Fruit fly (Drosophila melanogaster) whole organism, pupa: ENCODE results near the gene Rbcn-3B.

ENCODE experiments used
- CG10348 ChIP-seq: fragments of 200-800 bp; sonication (Bioruptor generic); IDR thresholded peaks from 2 replicates; pipeline ENCODE4 v1.3.6; 2022; ENCODE audit warnings: missing biosample characterization, missing genetic modification characterization
- CG12605 ChIP-seq: fragments of 200-800 bp; sonication (Bioruptor generic); IDR thresholded peaks from 2 replicates; pipeline ENCODE4 v1.3.6; 2022; ENCODE audit warnings: missing biosample characterization, missing genetic modification characterization
- CG13204 ChIP-seq: fragments of 200-800 bp; sonication (Bioruptor generic); optimal IDR thresholded peaks from 2 replicates; lab custom pipeline; 2018; ENCODE audit warnings: missing biosample characterization, mild to moderate bottlenecking, missing genetic modification characterization, moderate library complexity
- CG14655 ChIP-seq: fragments of 200-800 bp; sonication (Bioruptor generic); optimal IDR thresholded peaks from 3 replicates; lab custom pipeline; 2017; ENCODE audit warnings: mild to moderate bottlenecking, missing biosample characterization, missing genetic modification reagents, missing genetic modification characterization
- CG15710 ChIP-seq: fragments of 200-800 bp; sonication (Bioruptor generic); optimal IDR thresholded peaks from 2 replicates; lab custom pipeline; 2018; ENCODE audit warnings: missing biosample characterization, mild to moderate bottlenecking, missing genetic modification characterization, moderate library complexity
- CG17806 ChIP-seq: fragments of 200-800 bp; sonication (Bioruptor generic); optimal IDR thresholded peaks from 2 replicates; lab custom pipeline; 2018; ENCODE audit warnings: missing biosample characterization, mild to moderate bottlenecking, missing genetic modification characterization, moderate library complexity
- CG32121 ChIP-seq: fragments of 200-800 bp; sonication (Bioruptor generic); IDR thresholded peaks from 2 replicates; pipeline ENCODE4 v1.3.6; 2022; ENCODE audit warnings: missing biosample characterization, missing genetic modification characterization
- CG34367 ChIP-seq: fragments of 200-800 bp; sonication (Bioruptor generic); optimal IDR thresholded peaks from 2 replicates; lab custom pipeline; 2018; ENCODE audit warnings: missing biosample characterization, mild to moderate bottlenecking, missing genetic modification characterization
- CG4496 ChIP-seq: fragments of 200-800 bp; sonication (Bioruptor generic); IDR thresholded peaks from 3 replicates; pipeline ENCODE4 v1.3.6; 2022; ENCODE audit warnings: missing biosample characterization, missing genetic modification characterization
- CG8159 ChIP-seq: fragments of 200-800 bp; sonication (Bioruptor generic); optimal IDR thresholded peaks from 3 replicates; lab custom pipeline; 2018; ENCODE audit warnings: missing biosample characterization, mild to moderate bottlenecking, missing genetic modification characterization, moderate library complexity
- CG8301 ChIP-seq: fragments of 200-800 bp; sonication (Bioruptor generic); optimal IDR thresholded peaks from 2 replicates; lab custom pipeline; 2018; ENCODE audit warnings: missing biosample characterization, mild to moderate bottlenecking, missing genetic modification characterization
- CG9948 ChIP-seq: fragments of 200-800 bp; sonication (Bioruptor generic); optimal IDR thresholded peaks from 2 replicates; lab custom pipeline; 2018; ENCODE audit warnings: missing biosample characterization, mild to moderate bottlenecking, missing genetic modification characterization, moderate library complexity
- D1 ChIP-seq: fragments of 200-800 bp; sonication (Bioruptor generic); optimal IDR thresholded peaks from 2 replicates; lab custom pipeline; 2018; ENCODE audit warnings: missing biosample characterization, mild to moderate bottlenecking, missing genetic modification characterization, moderate library complexity
- EcR ChIP-seq: fragments of 200-800 bp; sonication (Bioruptor generic); optimal IDR thresholded peaks from 3 replicates; lab custom pipeline; 2019; ENCODE audit warnings: missing biosample characterization, missing genetic modification characterization, mild to moderate bottlenecking, moderate library complexity, missing genetic modification reagents
- Ets98B ChIP-seq: fragments of 200-800 bp; sonication (Bioruptor generic); IDR thresholded peaks from 2 replicates; pipeline ENCODE4 v1.3.6; 2022; ENCODE audit warnings: missing biosample characterization, missing genetic modification characterization
- Pif1A ChIP-seq: fragments of 200-800 bp; sonication (Bioruptor generic); optimal IDR thresholded peaks from 3 replicates; lab custom pipeline; 2016; ENCODE audit warnings: missing biosample characterization, missing genetic modification characterization
- Pif1B ChIP-seq: fragments of 200-800 bp; sonication (Bioruptor generic); optimal IDR thresholded peaks from 3 replicates; lab custom pipeline; 2016; ENCODE audit warnings: missing biosample characterization, missing genetic modification characterization
- Snoo ChIP-seq: fragments of 200-800 bp; sonication (Bioruptor generic); optimal IDR thresholded peaks from 3 replicates; lab custom pipeline; 2017; ENCODE audit warnings: missing biosample characterization, mild to moderate bottlenecking, missing genetic modification characterization, inconsistent platforms
- fd96Ca ChIP-seq: fragments of 200-800 bp; sonication (Bioruptor generic); IDR thresholded peaks from 3 replicates; pipeline ENCODE4 v1.3.6; 2022; ENCODE audit warnings: missing biosample characterization, missing genetic modification characterization
- gl ChIP-seq: fragments of 200-800 bp; sonication (Bioruptor generic); optimal IDR thresholded peaks from 2 replicates; lab custom pipeline; 2018; ENCODE audit warnings: missing biosample characterization, mild to moderate bottlenecking, missing genetic modification characterization
- rn ChIP-seq: fragments of 200-800 bp; sonication (Bioruptor generic); IDR thresholded peaks from 2 replicates; pipeline ENCODE4 v1.3.6; 2022; ENCODE audit warnings: missing biosample characterization, missing genetic modification characterization

Gene Rbcn-3B

dm6 chrX:1964409-1965345 lies 56.0 kb downstream of the Rbcn-3B start:
- TF ChIP-seq CG32121 (GFP tag; lab: Robert Waterston, UW): 0 out of 2 replicates have a peak, but pooled peaks have one; percentile 34
- TF ChIP-seq fd96Ca (GFP tag; lab: Robert Waterston, UW): 0 out of 3 replicates have a peak, but pooled peaks have one; percentile 12
- TF ChIP-seq CG13204 (GFP tag; lab: Kevin White, UChicago): peak; percentile 22
- peak; percentile 66 for TF ChIP-seq EcR (GFP tag; lab: Kevin White, UChicago)
- TF ChIP-seq CG17806 (tag; lab: Kevin White, UChicago): no peak
- TF ChIP-seq CG34367 (tag; lab: Kevin White, UChicago): no peak
- no peak for TF ChIP-seq Snoo
- no peak for TF ChIP-seq CG14655 (GFP tag; lab: Kevin White, UChicago)
- TF ChIP-seq CG4496 (GFP tag; lab: Robert Waterston, UW): no peak
- TF ChIP-seq CG8159 (tag; lab: Kevin White, UChicago): no peak
- TF ChIP-seq Ets98B (GFP tag; lab: Robert Waterston, UW): peak; percentile 35; the same call in 1 of the 2 replicates
- no peak for TF ChIP-seq CG12605 (GFP tag; lab: Robert Waterston, UW)
- no peak for TF ChIP-seq D1 (tag; lab: Kevin White, UChicago)

DNA sequence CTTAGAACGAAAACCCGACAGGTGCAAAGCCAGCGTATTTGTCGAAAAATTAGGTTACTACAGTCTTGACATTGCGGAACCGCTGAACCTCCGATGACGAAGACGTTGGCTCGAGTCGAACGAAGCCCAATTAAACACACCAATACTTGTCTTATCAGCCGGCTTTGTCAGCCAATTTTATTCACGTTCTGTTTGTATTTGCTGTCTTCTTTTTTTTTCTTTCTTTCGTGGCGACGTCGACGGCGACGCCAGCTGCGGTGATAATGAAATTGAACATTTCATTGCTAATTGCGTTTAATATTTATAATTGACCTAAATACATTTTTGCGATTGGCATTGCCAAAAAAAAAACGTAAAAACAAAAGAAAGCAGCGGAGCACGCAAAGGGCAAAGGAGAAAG lies 56.8 kb downstream of the Rbcn-3B start:
- TF ChIP-seq CG4496 (GFP tag; lab: Robert Waterston, UW) (no peak), Snoo (no peak), CG14655 (GFP tag; lab: Kevin White, UChicago) (no peak), CG17806 (tag; lab: Kevin White, UChicago) (no peak), CG12605 (GFP tag; lab: Robert Waterston, UW) (no peak)

dm6 chrX:1965979-1966778 lies 57.5 kb downstream of the Rbcn-3B start:
- TF ChIP-seq Ets98B (GFP tag; lab: Robert Waterston, UW): peak; percentile 58
- TF ChIP-seq CG10348 (GFP tag; lab: Robert Waterston, UW): no peak
- peak; percentile 65; the same call in 2 of the 3 replicates for TF ChIP-seq fd96Ca (GFP tag; lab: Robert Waterston, UW)
- peak; percentile 38 for TF ChIP-seq Pif1A (GFP tag; lab: Kevin White, UChicago)
- TF ChIP-seq CG4496 (GFP tag; lab: Robert Waterston, UW): peak; percentile 82
- no peak for TF ChIP-seq Snoo
- TF ChIP-seq rn: 0 out of 2 replicates have a peak, but pooled peaks have one; percentile 26
- no peak for TF ChIP-seq D1 (tag; lab: Kevin White, UChicago)
- TF ChIP-seq EcR (GFP tag; lab: Kevin White, UChicago): peak; percentile 73
- TF ChIP-seq CG8301 (tag; lab: Kevin White, UChicago): peak; percentile 64
- peak; percentile 81 for TF ChIP-seq CG12605 (GFP tag; lab: Robert Waterston, UW)
- no peak for TF ChIP-seq CG8159 (tag; lab: Kevin White, UChicago)
- TF ChIP-seq CG14655 (GFP tag; lab: Kevin White, UChicago): peak; percentile 66
- TF ChIP-seq CG13204 (GFP tag; lab: Kevin White, UChicago): no peak
- no peak for TF ChIP-seq gl
- no peak for TF ChIP-seq CG17806 (tag; lab: Kevin White, UChicago)
- no peak for TF ChIP-seq CG15710 (tag; lab: Kevin White, UChicago)
- TF ChIP-seq Pif1B (GFP tag; lab: Kevin White, UChicago): no peak
- no peak for TF ChIP-seq CG34367 (tag; lab: Kevin White, UChicago)
- TF ChIP-seq CG9948: peak; percentile 3
- peak; percentile 33; the same call in 1 of the 2 replicates for TF ChIP-seq CG32121 (GFP tag; lab: Robert Waterston, UW)
- TF ChIP-seq, all 21 proteins: peak for 11
